Fruit fly (Drosophila melanogaster) whole organism, embryonic: Measurements from ENCODE around the gene Crtc.
A peak's percentile ranks its signal among the peaks of the same experiment; 100 is the strongest.

ENCODE experiments used
- Atf6 ChIP-seq: fragments of 200-800 bp; sonication (Bioruptor generic); IDR thresholded peaks from 2 replicates; pipeline ENCODE4 v1.3.6; 2022; ENCODE audit warnings: missing biosample characterization, missing genetic modification characterization
- CG10654 ChIP-seq: fragments of 200-800 bp; sonication (Bioruptor generic); optimal IDR thresholded peaks from 2 replicates; lab custom pipeline; 2016; ENCODE audit warnings: missing biosample characterization, missing genetic modification characterization
- CG11696 ChIP-seq: fragments of 200-800 bp; sonication (Bioruptor generic); IDR thresholded peaks from 2 replicates; pipeline ENCODE4 v1.3.6; 2022; ENCODE audit warnings: missing biosample characterization, missing genetic modification characterization
- CG11723 ChIP-seq: fragments of 200-800 bp; sonication (Bioruptor generic); optimal IDR thresholded peaks from 2 replicates; lab custom pipeline; 2017; ENCODE audit warnings: missing biosample characterization, mild to moderate bottlenecking, missing genetic modification characterization
- CG13894 ChIP-seq: fragments of 200-800 bp; sonication (Bioruptor generic); optimal IDR thresholded peaks from 3 replicates; lab custom pipeline; 2018; ENCODE audit warnings: missing biosample characterization, mild to moderate bottlenecking, missing genetic modification characterization, moderate library complexity
- CG14710 ChIP-seq: fragments of 200-800 bp; sonication (Bioruptor generic); optimal IDR thresholded peaks from 3 replicates; lab custom pipeline; 2019; ENCODE audit warnings: missing biosample characterization, mild to moderate bottlenecking, missing genetic modification characterization, moderate library complexity
- CG16813 ChIP-seq: fragments of 200-800 bp; sonication (Bioruptor generic); IDR thresholded peaks from 3 replicates; pipeline ENCODE4 v1.3.6; 2022; ENCODE audit warnings: missing biosample characterization, missing genetic modification characterization; ENCODE audit not compliant: partially characterized antibody
- CG16815 ChIP-seq: fragments of 200-800 bp; sonication (Bioruptor generic); optimal IDR thresholded peaks from 3 replicates; lab custom pipeline; 2017; ENCODE audit warnings: missing biosample characterization, mild to moderate bottlenecking, missing genetic modification characterization
- CG17359 ChIP-seq: fragments of 200-800 bp; sonication (Bioruptor generic); optimal IDR thresholded peaks from 3 replicates; lab custom pipeline; 2018; ENCODE audit warnings: missing biosample characterization, mild to moderate bottlenecking, missing genetic modification characterization, moderate library complexity
- CG17802 ChIP-seq: fragments of 200-800 bp; sonication (Bioruptor generic); optimal IDR thresholded peaks from 2 replicates; lab custom pipeline; 2018; ENCODE audit warnings: missing biosample characterization, mild to moderate bottlenecking, missing genetic modification characterization, moderate library complexity
- CG2199 ChIP-seq: fragments of 200-800 bp; sonication (Bioruptor generic); IDR thresholded peaks from 3 replicates; pipeline ENCODE4 v1.3.6; 2022; ENCODE audit warnings: missing biosample characterization, missing genetic modification characterization
- CG30403 ChIP-seq: fragments of 200-800 bp; sonication (Bioruptor generic); optimal IDR thresholded peaks from 3 replicates; lab custom pipeline; 2016; ENCODE audit warnings: missing biosample characterization, missing genetic modification characterization
- CG3065 ChIP-seq: fragments of 200-800 bp; sonication (Bioruptor generic); optimal IDR thresholded peaks from 2 replicates; lab custom pipeline; 2016; ENCODE audit warnings: missing biosample characterization, missing genetic modification characterization
- CG34422 ChIP-seq: fragments of 200-800 bp; sonication (Bioruptor generic); IDR thresholded peaks from 3 replicates; pipeline ENCODE4 v1.3.6; 2022; ENCODE audit warnings: missing biosample characterization, missing genetic modification characterization
- CG7372 ChIP-seq: fragments of 200-800 bp; sonication (Bioruptor generic); IDR thresholded peaks from 2 replicates; pipeline ENCODE4 v1.3.6; 2022; ENCODE audit warnings: missing biosample characterization, missing genetic modification characterization
- CG7786 ChIP-seq: fragments of 200-800 bp; sonication (Bioruptor generic); optimal IDR thresholded peaks from 2 replicates; lab custom pipeline; 2016; ENCODE audit warnings: missing biosample characterization, missing genetic modification characterization
- CG9932 ChIP-seq: fragments of 200-800 bp; sonication (Bioruptor generic); IDR thresholded peaks from 2 replicates; pipeline ENCODE4 v1.3.6; 2022; ENCODE audit warnings: missing biosample characterization, missing genetic modification characterization
- CkIIα-i1 ChIP-seq: fragments of 200-800 bp; sonication (Bioruptor generic); IDR thresholded peaks from 2 replicates; pipeline ENCODE4 v1.3.6; 2022; ENCODE audit warnings: missing biosample characterization, missing genetic modification characterization
- D ChIP-seq, 2 experiments: fragments of 200-800 bp in 1 of 2; fragments of >200 bp in 1 of 2; sonication (Bioruptor generic) in 1 of 2; optimal IDR thresholded peaks; 2 replicates in 1 of 2; 3 replicates in 1 of 2; lab custom pipeline; 2017; ENCODE audit warnings: mild to moderate bottlenecking in 1 of 2, missing biosample characterization in 1 of 2, missing genetic modification characterization in 1 of 2, missing genetic modification reagents in 1 of 2
- Dip3 ChIP-seq: fragments of 200-800 bp; sonication (Bioruptor generic); optimal IDR thresholded peaks from 3 replicates; lab custom pipeline; 2016; ENCODE audit warnings: missing biosample characterization, missing genetic modification characterization
- Elba2 ChIP-seq: fragments of 200-800 bp; sonication (Bioruptor generic); optimal IDR thresholded peaks from 3 replicates; lab custom pipeline; 2016; ENCODE audit warnings: missing biosample characterization, missing genetic modification characterization
- Ets97D ChIP-seq: fragments of 200-800 bp; sonication (Bioruptor generic); optimal IDR thresholded peaks from 3 replicates; lab custom pipeline; 2016; ENCODE audit warnings: missing biosample characterization, missing genetic modification characterization
- Gug ChIP-seq: fragments of 200-800 bp; sonication (Bioruptor generic); IDR thresholded peaks from 4 replicates; pipeline ENCODE4 v1.3.6; 2022; ENCODE audit warnings: missing biosample characterization, missing genetic modification characterization
- HLH4C ChIP-seq: fragments of 200-800 bp; sonication (Bioruptor generic); IDR thresholded peaks from 3 replicates; pipeline ENCODE4 v1.3.6; 2022; ENCODE audit warnings: missing biosample characterization, missing genetic modification characterization; ENCODE audit not compliant: partially characterized antibody
- HLH54F ChIP-seq: fragments of 200-800 bp; sonication (Bioruptor generic); optimal IDR thresholded peaks from 3 replicates; lab custom pipeline; 2016; ENCODE audit warnings: missing biosample characterization, missing genetic modification characterization
- Hey ChIP-seq: fragments of 200-800 bp; sonication (Bioruptor generic); optimal IDR thresholded peaks from 3 replicates; lab custom pipeline; 2018; ENCODE audit warnings: missing biosample characterization, mild to moderate bottlenecking, missing genetic modification characterization
- HmgZ ChIP-seq: fragments of 200-800 bp; sonication (Bioruptor generic); optimal IDR thresholded peaks from 2 replicates; lab custom pipeline; 2018; ENCODE audit warnings: missing biosample characterization, mild to moderate bottlenecking, missing genetic modification characterization
- Hr3 ChIP-seq: fragments of 200-800 bp; sonication (Bioruptor generic); optimal IDR thresholded peaks from 3 replicates; lab custom pipeline; 2016; ENCODE audit warnings: missing biosample characterization, missing genetic modification characterization
- Hr39 ChIP-seq: fragments of >200 bp; optimal IDR thresholded peaks from 2 replicates; lab custom pipeline; 2017
- Lhr ChIP-seq: fragments of 200-800 bp; sonication (Bioruptor generic); optimal IDR thresholded peaks from 3 replicates; lab custom pipeline; 2017; ENCODE audit warnings: mild to moderate bottlenecking, missing biosample characterization, missing genetic modification reagents, missing genetic modification characterization
- Vsx1 ChIP-seq: fragments of 200-800 bp; sonication (Bioruptor generic); optimal IDR thresholded peaks from 2 replicates; lab custom pipeline; 2017; ENCODE audit warnings: missing biosample characterization, mild to moderate bottlenecking, missing genetic modification characterization, missing genetic modification reagents
- YL-1 ChIP-seq: fragments of 200-800 bp; sonication (Bioruptor generic); optimal IDR thresholded peaks from 3 replicates; lab custom pipeline; 2017; ENCODE audit warnings: missing biosample characterization, mild to moderate bottlenecking, missing genetic modification characterization
- bab2 ChIP-seq: fragments of 200-800 bp; sonication (Bioruptor generic); optimal IDR thresholded peaks from 2 replicates; lab custom pipeline; 2016; ENCODE audit warnings: missing biosample characterization, missing genetic modification characterization
- bowl ChIP-seq: fragments of 200-800 bp; sonication (Bioruptor generic); IDR thresholded peaks from 2 replicates; pipeline ENCODE4 v1.3.6; 2022; ENCODE audit warnings: missing biosample characterization, missing genetic modification characterization
- corto ChIP-seq: fragments of 200-800 bp; sonication (Bioruptor generic); optimal IDR thresholded peaks from 2 replicates; lab custom pipeline; 2016; ENCODE audit warnings: missing biosample characterization, mild to moderate bottlenecking, missing genetic modification characterization, moderate library complexity
- crol ChIP-seq: fragments of 200-800 bp; sonication (Bioruptor generic); IDR thresholded peaks from 2 replicates; pipeline ENCODE4 v1.3.6; 2022; ENCODE audit warnings: missing biosample characterization, missing genetic modification characterization
- cwo ChIP-seq: fragments of 200-800 bp; sonication (Bioruptor generic); optimal IDR thresholded peaks from 3 replicates; lab custom pipeline; 2017; ENCODE audit warnings: missing biosample characterization, missing genetic modification characterization, mild to moderate bottlenecking, moderate library complexity, missing genetic modification reagents
- danr ChIP-seq: fragments of 200-800 bp; sonication (Bioruptor generic); IDR thresholded peaks from 2 replicates; pipeline ENCODE4 v1.3.6; 2022; ENCODE audit warnings: missing biosample characterization, missing genetic modification characterization
- ewg ChIP-seq: fragments of 200-800 bp; sonication (Bioruptor generic); optimal IDR thresholded peaks from 3 replicates; lab custom pipeline; 2017; ENCODE audit warnings: mild to moderate bottlenecking, missing biosample characterization, missing genetic modification reagents, missing genetic modification characterization
- fu2 ChIP-seq: fragments of 200-800 bp; sonication (Bioruptor generic); optimal IDR thresholded peaks from 2 replicates; lab custom pipeline; 2016; ENCODE audit warnings: missing biosample characterization, missing genetic modification characterization
- gcm2 ChIP-seq: fragments of 200-800 bp; sonication (Bioruptor generic); optimal IDR thresholded peaks from 2 replicates; lab custom pipeline; 2016; ENCODE audit warnings: missing biosample characterization, missing genetic modification characterization
- grn ChIP-seq: fragments of 200-800 bp; sonication (Bioruptor generic); optimal IDR thresholded peaks from 3 replicates; lab custom pipeline; 2017; ENCODE audit warnings: missing biosample characterization, missing genetic modification characterization
- insv ChIP-seq, 2 experiments: fragments of 200-800 bp; sonication (Bioruptor generic); optimal IDR thresholded peaks; 3 replicates each; lab custom pipeline; 2016 to 2018; ENCODE audit warnings: missing biosample characterization in 2 of 2, missing genetic modification characterization in 2 of 2
- luna ChIP-seq: fragments of 200-800 bp; sonication (Bioruptor generic); optimal IDR thresholded peaks from 2 replicates; lab custom pipeline; 2016; ENCODE audit warnings: missing biosample characterization, missing genetic modification characterization
- nmo ChIP-seq: fragments of 200-800 bp; sonication (Bioruptor generic); optimal IDR thresholded peaks from 2 replicates; lab custom pipeline; 2018; ENCODE audit warnings: missing biosample characterization, mild to moderate bottlenecking, missing genetic modification characterization, moderate library complexity
- pho ChIP-seq: fragments of 200-800 bp; sonication (Bioruptor generic); optimal IDR thresholded peaks from 2 replicates; lab custom pipeline; 2016; ENCODE audit warnings: missing biosample characterization, missing genetic modification characterization
- so ChIP-seq: fragments of 200-800 bp; sonication (Bioruptor generic); IDR thresholded peaks from 3 replicates; pipeline ENCODE4 v1.3.6; 2022; ENCODE audit warnings: missing biosample characterization, missing genetic modification characterization
- stc ChIP-seq: fragments of 200-800 bp; sonication (Bioruptor generic); IDR thresholded peaks from 2 replicates; pipeline ENCODE4 v1.3.6; 2022; ENCODE audit warnings: missing biosample characterization, missing genetic modification characterization
- toy ChIP-seq: fragments of 200-800 bp; sonication (Bioruptor generic); IDR thresholded peaks from 2 replicates; pipeline ENCODE4 v1.3.6; 2022; ENCODE audit warnings: missing biosample characterization, missing genetic modification characterization
- vnd ChIP-seq: fragments of 200-800 bp; sonication (Bioruptor generic); IDR thresholded peaks from 3 replicates; pipeline ENCODE4 v1.3.6; 2022; ENCODE audit warnings: missing biosample characterization, missing genetic modification characterization; ENCODE audit not compliant: partially characterized antibody
- vvl ChIP-seq: fragments of 200-800 bp; sonication (Bioruptor generic); IDR thresholded peaks from 2 replicates; pipeline ENCODE4 v1.3.6; 2022; ENCODE audit warnings: missing biosample characterization, missing genetic modification characterization
- wdn ChIP-seq: fragments of 200-800 bp; sonication (Bioruptor generic); IDR thresholded peaks from 2 replicates; pipeline ENCODE4 v1.3.6; 2022; ENCODE audit warnings: missing biosample characterization, missing genetic modification characterization
- yki ChIP-seq: fragments of >200 bp; optimal IDR thresholded peaks from 3 replicates; lab custom pipeline; 2018

Crtc gene

dm6 chr3L:17616876-17617279 lies 52.2 kb downstream of the Crtc start (continued):
- TF ChIP-seq Atf6 (peak; percentile 56; the same call in 1 of the 2 replicates), fu2 (GFP tag; lab: Kevin White, UChicago) (peak; percentile 3), CG11696 (no peak), gcm2 (GFP tag; lab: Kevin White, UChicago) (no peak), YL-1 (no peak), Dip3 (GFP tag; lab: Kevin White, UChicago) (no peak), CG3065 (GFP tag; lab: Kevin White, UChicago) (no peak), luna (GFP tag; lab: Kevin White, UChicago) (no peak), HLH54F (GFP tag; lab: Kevin White, UChicago) (no peak), danr (GFP tag; lab: Robert Waterston, UW) (no peak), HmgZ (tag; lab: Kevin White, UChicago) (peak; percentile 66), pho (GFP tag; lab: Kevin White, UChicago) (peak; percentile 8), CG7372 (GFP tag; lab: Robert Waterston, UW) (no peak), corto (GFP tag; lab: Kevin White, UChicago) (no peak), Elba2 (GFP tag; lab: Kevin White, UChicago) (no peak), CG11723 (GFP tag; lab: Kevin White, UChicago) (no peak), crol (GFP tag; lab: Robert Waterston, UW) (peak; percentile 89), CG34422 (GFP tag; lab: Robert Waterston, UW) (no peak), CG9932 (no peak), HLH4C (GFP tag; lab: Robert Waterston, UW) (no peak), vvl (GFP tag; lab: Robert Waterston, UW) (no peak), ewg (GFP tag; lab: Kevin White, UChicago) (no peak), toy (GFP tag; lab: Robert Waterston, UW) (no peak), cwo (peak; percentile 68), bowl (GFP tag; lab: Robert Waterston, UW) (no peak), bab2 (GFP tag; lab: Kevin White, UChicago) (no peak), CG16813 (GFP tag; lab: Robert Waterston, UW) (no peak), nmo (GFP tag; lab: Kevin White, UChicago) (no peak), grn (GFP tag; lab: Kevin White, UChicago) (peak; percentile 90), insv (GFP tag; optimal IDR thresholded peaks at IDR 0.05; lab: Kevin White, UChicago) (no peak), D (optimal IDR thresholded peaks at IDR 0.05; lab: Kevin White, UChicago) (no peak), D (GFP tag; optimal IDR thresholded peaks at IDR 0.05; lab: Kevin White, UChicago) (no peak), CG7786 (GFP tag; lab: Kevin White, UChicago) (no peak), CG30403 (no peak), Lhr (GFP tag; lab: Kevin White, UChicago) (no peak), CG17359 (tag; lab: Kevin White, UChicago) (no peak), Vsx1 (no peak), Ets97D (GFP tag; lab: Kevin White, UChicago) (no peak), Hey (tag; lab: Kevin White, UChicago) (peak; percentile 16), wdn (GFP tag; lab: Robert Waterston, UW) (no peak), stc (GFP tag; lab: Robert Waterston, UW) (no peak), yki (lab: Kevin White, UChicago) (no peak), CkIIα-i1 (no peak), Gug (GFP tag; lab: Robert Waterston, UW) (no peak), CG10654 (GFP tag; lab: Kevin White, UChicago) (no peak), CG17802 (tag; lab: Kevin White, UChicago) (no peak), CG13894 (no peak), vnd (GFP tag; lab: Robert Waterston, UW) (no peak), CG2199 (no peak), Hr39 (lab: Kevin White, UChicago) (no peak), CG16815 (GFP tag; lab: Kevin White, UChicago) (no peak), Hr3 (GFP tag; lab: Kevin White, UChicago) (no peak), so (GFP tag; lab: Robert Waterston, UW) (peak; percentile 69; the same call in 2 of the 3 replicates), CG14710 (no peak)
